Fruit fly (Drosophila melanogaster) whole organism, embryonic: Measurements from ENCODE around the gene CG1889.

Experiments
- Abd-B ChIP-seq: fragments of 200-800 bp; sonication (Bioruptor generic); optimal IDR thresholded peaks from 2 replicates; lab custom pipeline; 2018; ENCODE audit warnings: missing biosample characterization, mild to moderate bottlenecking, missing genetic modification characterization, moderate library complexity
- Awh ChIP-seq: fragments of 200-800 bp; sonication (Bioruptor generic); IDR thresholded peaks from 2 replicates; pipeline ENCODE4, ENCODE4 v1.3.6; 2022; ENCODE audit warnings: missing biosample characterization, missing genetic modification characterization
- CG15696 ChIP-seq: fragments of 200-800 bp; sonication (Bioruptor generic); optimal IDR thresholded peaks from 2 replicates; lab custom pipeline; 2019; ENCODE audit warnings: missing biosample characterization, mild to moderate bottlenecking, missing genetic modification characterization, moderate library complexity
- CG2889 ChIP-seq: fragments of 200-800 bp; sonication (Bioruptor generic); IDR thresholded peaks from 3 replicates; pipeline ENCODE4 v1.3.6; 2022; ENCODE audit warnings: missing biosample characterization, missing genetic modification characterization
- CG33557 ChIP-seq: fragments of 200-800 bp; sonication (Bioruptor generic); optimal IDR thresholded peaks from 2 replicates; lab custom pipeline; 2019; ENCODE audit warnings: missing biosample characterization, mild to moderate bottlenecking, missing genetic modification characterization, moderate library complexity
- CG42726 ChIP-seq: fragments of 200-800 bp; sonication (Bioruptor generic); IDR thresholded peaks from 2 replicates; pipeline ENCODE4 v1.3.6; 2022; ENCODE audit warnings: missing biosample characterization, missing genetic modification characterization; ENCODE audit not compliant: partially characterized antibody
- CG6175 ChIP-seq: fragments of 200-800 bp; sonication (Bioruptor generic); IDR thresholded peaks from 3 replicates; pipeline ENCODE4 v1.3.6; 2022; ENCODE audit warnings: missing biosample characterization, missing genetic modification characterization
- CG6689 ChIP-seq: fragments of 200-800 bp; sonication (Bioruptor generic); IDR thresholded peaks from 2 replicates; pipeline ENCODE4 v1.3.6; 2022; ENCODE audit warnings: missing biosample characterization, missing genetic modification characterization
- CG7271 ChIP-seq: fragments of 200-800 bp; sonication (Bioruptor generic); optimal IDR thresholded peaks from 2 replicates; lab custom pipeline; 2018; ENCODE audit warnings: missing biosample characterization, mild to moderate bottlenecking, missing genetic modification characterization, moderate library complexity
- CG7928 ChIP-seq: fragments of 200-800 bp; sonication (Bioruptor generic); optimal IDR thresholded peaks from 2 replicates; lab custom pipeline; 2017; ENCODE audit warnings: missing biosample characterization, mild to moderate bottlenecking, missing genetic modification characterization
- CG8281 ChIP-seq: fragments of 200-800 bp; sonication (Bioruptor generic); optimal IDR thresholded peaks from 2 replicates; lab custom pipeline; 2018; ENCODE audit warnings: missing biosample characterization, mild to moderate bottlenecking, missing genetic modification characterization, moderate library complexity
- CG9215 ChIP-seq: fragments of 200-800 bp; sonication (Bioruptor generic); IDR thresholded peaks from 2 replicates; pipeline ENCODE4 v1.3.6; 2022; ENCODE audit warnings: missing biosample characterization, missing genetic modification characterization
- CG9817 ChIP-seq: fragments of 200-800 bp; sonication (Bioruptor generic); optimal IDR thresholded peaks from 2 replicates; lab custom pipeline; 2018; ENCODE audit warnings: missing biosample characterization, mild to moderate bottlenecking, missing genetic modification characterization, moderate library complexity
- CrebB ChIP-seq: fragments of 200-800 bp; sonication (Bioruptor generic); optimal IDR thresholded peaks from 3 replicates; lab custom pipeline; 2018; ENCODE audit warnings: missing biosample characterization, mild to moderate bottlenecking, missing genetic modification characterization
- Dfd ChIP-seq, 2 experiments: fragments of >200 bp; optimal IDR thresholded peaks; 2 replicates each; lab custom pipeline; 2017; ENCODE audit warnings: missing biosample characterization in 2 of 2, missing genetic modification characterization in 2 of 2
- Ets65A ChIP-seq: fragments of 200-800 bp; sonication (Bioruptor generic); peaks from one replicate; lab custom pipeline; 2016; ENCODE audit warnings: missing biosample characterization, missing genetic modification characterization
- Hr78 ChIP-seq, 2 experiments: fragments of 200-800 bp in 1 of 2; fragments of >200 bp in 1 of 2; sonication (Bioruptor generic) in 1 of 2; optimal IDR thresholded peaks; 2 replicates each; lab custom pipeline; 2017 to 2019; ENCODE audit warnings: missing biosample characterization in 2 of 2, missing genetic modification characterization in 2 of 2, mild to moderate bottlenecking in 1 of 2, moderate library complexity in 1 of 2
- Lhr ChIP-seq: fragments of 200-800 bp; sonication (Bioruptor generic); optimal IDR thresholded peaks from 3 replicates; lab custom pipeline; 2017; ENCODE audit warnings: mild to moderate bottlenecking, missing biosample characterization, missing genetic modification reagents, missing genetic modification characterization
- Lim3 ChIP-seq: fragments of 200-800 bp; sonication (Bioruptor generic); IDR thresholded peaks from 2 replicates; pipeline ENCODE4 v1.3.6; 2022; ENCODE audit warnings: missing biosample characterization, missing genetic modification characterization
- Mes4 ChIP-seq: fragments of 200-800 bp; sonication (Bioruptor generic); optimal IDR thresholded peaks from 2 replicates; lab custom pipeline; 2016; ENCODE audit warnings: missing biosample characterization, missing genetic modification characterization
- Neu2 ChIP-seq: fragments of 200-800 bp; sonication (Bioruptor generic); optimal IDR thresholded peaks from 3 replicates; lab custom pipeline; 2016; ENCODE audit warnings: missing biosample characterization, missing genetic modification characterization, borderline replicate concordance
- Six4 ChIP-seq: fragments of 200-800 bp; sonication (Bioruptor generic); optimal IDR thresholded peaks from 2 replicates; lab custom pipeline; 2016; ENCODE audit warnings: missing biosample characterization, missing genetic modification characterization
- Sry-δ ChIP-seq: fragments of 200-800 bp; sonication (Bioruptor generic); optimal IDR thresholded peaks from 2 replicates; lab custom pipeline; 2016; ENCODE audit warnings: missing biosample characterization, missing genetic modification characterization
- Xbp1 ChIP-seq: fragments of 200-800 bp; sonication (Bioruptor generic); optimal IDR thresholded peaks from 3 replicates; lab custom pipeline; 2016; ENCODE audit warnings: missing biosample characterization, mild to moderate bottlenecking, missing genetic modification characterization
- Xrp1 ChIP-seq: fragments of 200-800 bp; sonication (Bioruptor generic); IDR thresholded peaks from 2 replicates; pipeline ENCODE4 v1.3.6; 2022; ENCODE audit warnings: missing biosample characterization, missing genetic modification characterization
- ara ChIP-seq: fragments of 200-800 bp; sonication (Bioruptor generic); IDR thresholded peaks from 2 replicates; pipeline ENCODE4 v1.3.6; 2022; ENCODE audit warnings: missing biosample characterization, missing genetic modification characterization
- ato ChIP-seq: fragments of 200-800 bp; sonication (Bioruptor generic); IDR thresholded peaks from 2 replicates; pipeline ENCODE4 v1.3.6; 2022; ENCODE audit warnings: missing biosample characterization, missing genetic modification characterization; ENCODE audit not compliant: partially characterized antibody
- bowl ChIP-seq: fragments of 200-800 bp; sonication (Bioruptor generic); IDR thresholded peaks from 2 replicates; pipeline ENCODE4 v1.3.6; 2022; ENCODE audit warnings: missing biosample characterization, missing genetic modification characterization
- cad ChIP-seq: fragments of >200 bp; optimal IDR thresholded peaks from 2 replicates; lab custom pipeline; 2017; ENCODE audit warnings: missing biosample characterization, missing genetic modification characterization
- cato ChIP-seq: fragments of 200-800 bp; sonication (Bioruptor generic); optimal IDR thresholded peaks from 2 replicates; lab custom pipeline; 2016; ENCODE audit warnings: missing biosample characterization, missing genetic modification characterization, borderline replicate concordance
- chn ChIP-seq: fragments of 200-800 bp; sonication (Bioruptor generic); optimal IDR thresholded peaks from 2 replicates; lab custom pipeline; 2016; ENCODE audit warnings: missing biosample characterization, missing genetic modification characterization
- cwo ChIP-seq: fragments of 200-800 bp; sonication (Bioruptor generic); optimal IDR thresholded peaks from 3 replicates; lab custom pipeline; 2017; ENCODE audit warnings: missing biosample characterization, missing genetic modification characterization, mild to moderate bottlenecking, moderate library complexity, missing genetic modification reagents
- gro ChIP-seq: fragments of 200-800 bp; sonication (Bioruptor generic); optimal IDR thresholded peaks from 2 replicates; lab custom pipeline; 2016; ENCODE audit warnings: missing biosample characterization, missing genetic modification characterization
- gsb ChIP-seq: fragments of 200-800 bp; sonication (Bioruptor generic); IDR thresholded peaks from 2 replicates; pipeline ENCODE4 v1.3.6; 2022; ENCODE audit warnings: missing biosample characterization, missing genetic modification characterization
- hth ChIP-seq: fragments of >200 bp; optimal IDR thresholded peaks from 2 replicates; lab custom pipeline; 2017; ENCODE audit warnings: inconsistent platforms
- ind ChIP-seq: fragments of 200-800 bp; sonication (Bioruptor generic); optimal IDR thresholded peaks from 3 replicates; lab custom pipeline; 2016; ENCODE audit warnings: missing biosample characterization, missing genetic modification characterization
- maf-S ChIP-seq: fragments of 200-800 bp; sonication (Bioruptor generic); optimal IDR thresholded peaks from 2 replicates; lab custom pipeline; 2016; ENCODE audit warnings: missing biosample characterization, missing genetic modification characterization
- pb ChIP-seq: fragments of 200-800 bp; sonication (Bioruptor generic); optimal IDR thresholded peaks from 3 replicates; lab custom pipeline; 2016; ENCODE audit warnings: missing biosample characterization, missing genetic modification characterization
- peb ChIP-seq: fragments of 200-800 bp; sonication (Bioruptor generic); IDR thresholded peaks from 2 replicates; pipeline ENCODE4 v1.3.6; 2022; ENCODE audit warnings: missing biosample characterization, missing genetic modification characterization
- sim ChIP-seq: fragments of 200-800 bp; sonication (Bioruptor generic); IDR thresholded peaks from 2 replicates; pipeline ENCODE4 v1.3.6; 2022; ENCODE audit warnings: missing biosample characterization, missing genetic modification characterization
- twi ChIP-seq: fragments of 200-800 bp; optimal IDR thresholded peaks from 2 replicates; lab custom pipeline; 2019; ENCODE audit warnings: missing biosample characterization, mild to moderate bottlenecking, missing genetic modification characterization, moderate library complexity
- tx ChIP-seq: fragments of 200-800 bp; sonication (Bioruptor generic); optimal IDR thresholded peaks from 2 replicates; lab custom pipeline; 2016; ENCODE audit warnings: missing biosample characterization, missing genetic modification characterization
- z ChIP-seq: fragments of 200-800 bp; sonication (Bioruptor generic); IDR thresholded peaks from 3 replicates; pipeline ENCODE4 v1.3.6; 2022; ENCODE audit warnings: missing biosample characterization, missing genetic modification characterization
- zen ChIP-seq: fragments of 200-800 bp; sonication (Bioruptor generic); optimal IDR thresholded peaks from 3 replicates; lab custom pipeline; 2018; ENCODE audit warnings: missing biosample characterization, mild to moderate bottlenecking, missing genetic modification characterization, moderate library complexity

CG1889 gene

dm6 chrX:9993427-9994218 is 28.6 kb downstream of the CG1889 start (continued):
- no peak for TF ChIP-seq CG42726 (GFP tag; lab: Robert Waterston, UW)
- no peak for TF ChIP-seq Xbp1 (GFP tag; lab: Kevin White, UChicago)
- no peak for TF ChIP-seq Awh (GFP tag; lab: Robert Waterston, UW)
- TF ChIP-seq ind (GFP tag; lab: Kevin White, UChicago), result peak; percentile 18

dm6 chrX:10008576-10009260 is 43.7 kb downstream of the CG1889 start, which contains the start of gene CG33557:
TSS of gene CG33557 (plus strand) at chrX:10009210.
- TF ChIP-seq maf-S (no peak), peb (GFP tag; lab: Robert Waterston, UW) (no peak), Xbp1 (GFP tag; lab: Kevin White, UChicago) (no peak), ato (GFP tag; lab: Robert Waterston, UW) (no peak), sim (GFP tag; lab: Robert Waterston, UW) (no peak), Six4 (GFP tag; lab: Kevin White, UChicago) (no peak), cato (GFP tag; lab: Kevin White, UChicago) (no peak), cad (GFP tag; lab: Kevin White, UChicago) (no peak), pb (GFP tag; lab: Kevin White, UChicago) (no peak), Lim3 (no peak), twi (tag; lab: Kevin White, UChicago) (peak; percentile 85), tx (GFP tag; lab: Kevin White, UChicago) (no peak), CG8281 (tag; lab: Kevin White, UChicago) (peak; percentile 96), Ets65A (GFP tag; lab: Kevin White, UChicago) (peak; percentile 77)

dm6 chrX:10009794-10010614 is 45.0 kb downstream of the CG1889 start, which contains the start of gene Dna2:
TSS of gene Dna2 (plus strand) at chrX:10010481.
- TF ChIP-seq Mes4 (no peak), ara (GFP tag; lab: Robert Waterston, UW) (no peak), bowl (GFP tag; lab: Robert Waterston, UW) (no peak), CG9817 (tag; lab: Kevin White, UChicago) (peak; percentile 28), Dfd (GFP tag; optimal IDR thresholded peaks at IDR 0.05; lab: Kevin White, UChicago) (peak in 1 of 2 experiments; percentile 6), hth (lab: Kevin White, UChicago) (no peak), Neu2 (GFP tag; lab: Kevin White, UChicago) (no peak), CG2889 (GFP tag; lab: Robert Waterston, UW) (no peak), z (GFP tag; lab: Robert Waterston, UW) (no peak), gsb (no peak), CG7271 (tag; lab: Kevin White, UChicago) (no peak), Sry-δ (GFP tag; lab: Kevin White, UChicago) (no peak), Six4 (GFP tag; lab: Kevin White, UChicago) (no peak), Abd-B (GFP tag; lab: Kevin White, UChicago) (no peak), CG7928 (GFP tag; lab: Kevin White, UChicago) (no peak), Hr78 (GFP tag; optimal IDR thresholded peaks at IDR 0.05; lab: Kevin White, UChicago) (no peak), gro (GFP tag; lab: Kevin White, UChicago) (no peak), CG9215 (peak; percentile 5; the same call in 1 of the 2 replicates), Lhr (peak; percentile 18), CG15696 (tag; lab: Kevin White, UChicago) (peak; percentile 48), CG33557 (GFP tag; lab: Kevin White, UChicago) (peak; percentile 42), zen (no peak), CG6689 (GFP tag; lab: Robert Waterston, UW) (no peak; the same call in 1 of the 2 replicates), cwo (GFP tag; lab: Kevin White, UChicago) (no peak), Xrp1 (GFP tag; lab: Robert Waterston, UW) (no peak), chn (no peak), CrebB (tag; lab: Kevin White, UChicago) (no peak), CG6175 (GFP tag; lab: Robert Waterston, UW) (no peak)
